Worm (Caenorhabditis elegans) whole organism, L3 larva: ENCODE results near the gene Y43F8C.3.

Source experiments
- ceh-16 ChIP-seq: sonication (generic microtip); optimal IDR thresholded peaks from 2 replicates; lab custom pipeline; 2017; ENCODE audit warnings: missing biosample characterization, missing genetic modification characterization
- daf-12 ChIP-seq: fragments of 150-350 bp; optimal IDR thresholded peaks from 2 replicates; lab custom pipeline; 2014; ENCODE audit warnings: missing biosample characterization, missing genetic modification reagents, missing genetic modification characterization
- elt-1 ChIP-seq: fragments of 150-350 bp; optimal IDR thresholded peaks from 2 replicates; lab custom pipeline; 2014; ENCODE audit warnings: missing biosample characterization, missing genetic modification characterization
- fos-1 ChIP-seq: fragments of 150-350 bp; optimal IDR thresholded peaks from 2 replicates; lab custom pipeline; 2014; ENCODE audit warnings: missing biosample characterization, missing genetic modification characterization
- lin-15B ChIP-seq: fragments of 150-350 bp; optimal IDR thresholded peaks from 2 replicates; lab custom pipeline; 2014; ENCODE audit warnings: missing biosample characterization, missing genetic modification characterization
- nhr-11 ChIP-seq: fragments of 150-350 bp; optimal IDR thresholded peaks from 2 replicates; lab custom pipeline; 2014; ENCODE audit warnings: missing biosample characterization, missing genetic modification characterization
- nhr-12 ChIP-seq: fragments of 150-350 bp; optimal IDR thresholded peaks from 2 replicates; lab custom pipeline; 2014; ENCODE audit warnings: missing biosample characterization, missing genetic modification characterization
- ztf-11 ChIP-seq: fragments of 150-350 bp; optimal IDR thresholded peaks from 2 replicates; lab custom pipeline; 2014; ENCODE audit warnings: missing biosample characterization, missing genetic modification characterization

- TF ChIP-seq nhr-11 (tag; lab: Kevin White, UChicago) (no peak), fos-1 (tag; lab: Kevin White, UChicago) (no peak), elt-1 (tag; lab: Kevin White, UChicago) (no peak), daf-12 (tag; lab: Kevin White, UChicago) (no peak), lin-15B (tag; lab: Kevin White, UChicago) (no peak), ztf-11 (tag; lab: Kevin White, UChicago) (no peak), ceh-16 (tag; lab: Kevin White, UChicago) (no peak), nhr-12 (tag; lab: Kevin White, UChicago) (no peak)
These were observed 1.3 kb upstream of the Y43F8C.3 start for ce11 chrV:19623523-19624312.
